Worm (Caenorhabditis elegans) whole organism, L1 larva: ENCODE measurements around the gene Y22D7AR.6.

ENCODE experiments used
- F16B12.6 ChIP-seq: fragments of 150-350 bp; optimal IDR thresholded peaks from 2 replicates; lab custom pipeline; 2014; ENCODE audit warnings: missing biosample characterization, missing genetic modification characterization
- aha-1 ChIP-seq: fragments of 150-350 bp; optimal IDR thresholded peaks from 2 replicates; lab custom pipeline; 2014; ENCODE audit warnings: missing biosample characterization, missing genetic modification characterization
- blmp-1 ChIP-seq: fragments of 150-350 bp; optimal IDR thresholded peaks from 2 replicates; lab custom pipeline; 2014; ENCODE audit warnings: missing biosample characterization, missing genetic modification characterization
- efl-1 ChIP-seq, 4 experiments: fragments of 150-350 bp; optimal IDR thresholded peaks in 3 of 4; peaks in 1 of 4; 1 replicate in 1 of 4; 2 replicates in 3 of 4; lab custom pipeline; 2014; ENCODE audit warnings: missing biosample characterization in 2 of 4, missing genetic modification characterization in 2 of 4, missing genetic modification reagents in 2 of 4
- egl-13 ChIP-seq: sonication (generic microtip); optimal IDR thresholded peaks from 2 replicates; lab custom pipeline; 2016; ENCODE audit warnings: missing genotype, missing genetic modification reagents, missing genetic modification characterization, missing compliant biosample characterization
- egl-27 ChIP-seq, 2 experiments: fragments of 150-350 bp in 1 of 2; sonication (generic microtip); optimal IDR thresholded peaks; 3 replicates each; lab custom pipeline; 2017 to 2018; ENCODE audit warnings: missing biosample characterization in 2 of 2, missing genetic modification characterization in 2 of 2, missing genetic modification reagents in 2 of 2
- fkh-4 ChIP-seq: sonication (generic microtip); optimal IDR thresholded peaks from 2 replicates; lab custom pipeline; 2016; ENCODE audit warnings: missing compliant biosample characterization, missing genetic modification characterization, borderline replicate concordance
- fkh-8 ChIP-seq: sonication (generic microtip); optimal IDR thresholded peaks from 2 replicates; lab custom pipeline; 2016; ENCODE audit warnings: mild to moderate bottlenecking, missing genetic modification characterization, missing compliant biosample characterization
- grh-1 ChIP-seq: fragments of 200-800 bp; sonication (Bioruptor generic); IDR thresholded peaks from 2 replicates; pipeline ENCODE4 v1.3.6; 2022; ENCODE audit warnings: missing genetic modification reagents, missing genetic modification characterization, missing compliant biosample characterization
- hlh-17 ChIP-seq: fragments of 200-800 bp; sonication (Bioruptor generic); optimal IDR thresholded peaks from 2 replicates; lab custom pipeline; 2018; ENCODE audit warnings: missing genetic modification characterization, mild to moderate bottlenecking, missing compliant biosample characterization, moderate library complexity, borderline replicate concordance
- hpl-2 ChIP-seq: fragments of 150-350 bp; optimal IDR thresholded peaks from 2 replicates; lab custom pipeline; 2014; ENCODE audit warnings: missing biosample characterization, missing genetic modification reagents, missing genetic modification characterization
- irx-1 ChIP-seq: sonication (generic microtip); optimal IDR thresholded peaks from 2 replicates; lab custom pipeline; 2016; ENCODE audit warnings: missing genetic modification characterization, missing compliant biosample characterization
- lin-13 ChIP-seq: fragments of 150-350 bp; optimal IDR thresholded peaks from 2 replicates; lab custom pipeline; 2014; ENCODE audit warnings: missing biosample characterization, missing genetic modification reagents, missing genetic modification characterization
- lin-14 ChIP-seq: fragments of 200-800 bp; sonication (Bioruptor generic); optimal IDR thresholded peaks from 2 replicates; lab custom pipeline; 2018; ENCODE audit warnings: mild to moderate bottlenecking, missing genetic modification characterization, moderate library complexity, missing compliant biosample characterization
- lin-15B ChIP-seq: fragments of 150-350 bp; sonication (generic microtip); optimal IDR thresholded peaks from 3 replicates; lab custom pipeline; 2014; ENCODE audit warnings: missing biosample characterization, missing genetic modification characterization
- lin-39 ChIP-seq: fragments of 150-350 bp; optimal IDR thresholded peaks from 2 replicates; lab custom pipeline; 2014; ENCODE audit warnings: missing biosample characterization, missing genetic modification reagents, missing genetic modification characterization
- lsy-2 ChIP-seq, 2 experiments: fragments of 150-350 bp; optimal IDR thresholded peaks; 2 replicates each; lab custom pipeline; 2014; ENCODE audit warnings: missing biosample characterization in 2 of 2, missing genetic modification characterization in 2 of 2
- mdl-1 ChIP-seq, 2 experiments: fragments of 150-350 bp; optimal IDR thresholded peaks; 2 replicates each; lab custom pipeline; 2014 to 2017; ENCODE audit warnings: missing biosample characterization in 2 of 2, missing genetic modification characterization in 2 of 2, inconsistent platforms in 1 of 2
- nhr-20 ChIP-seq: sonication (generic microtip); optimal IDR thresholded peaks from 2 replicates; lab custom pipeline; 2016; ENCODE audit warnings: mild to moderate bottlenecking, missing genetic modification characterization, missing compliant biosample characterization
- nhr-28 ChIP-seq: fragments of 150-350 bp; optimal IDR thresholded peaks from 2 replicates; lab custom pipeline; 2014; ENCODE audit warnings: missing biosample characterization, missing genetic modification characterization
- nhr-71 ChIP-seq: sonication (generic microtip); optimal IDR thresholded peaks from 2 replicates; lab custom pipeline; 2016; ENCODE audit warnings: mild to moderate bottlenecking, missing genetic modification characterization, moderate library complexity, missing compliant biosample characterization
- nhr-76 ChIP-seq: sonication (generic microtip); optimal IDR thresholded peaks from 2 replicates; lab custom pipeline; 2017; ENCODE audit warnings: missing biosample characterization, missing genetic modification characterization
- nhr-85 ChIP-seq: sonication (generic microtip); peaks from one replicate; lab custom pipeline; 2016; ENCODE audit warnings: missing genetic modification characterization, inconsistent platforms, missing compliant biosample characterization
- nhr-90 ChIP-seq: sonication (generic microtip); optimal IDR thresholded peaks from 2 replicates; lab custom pipeline; 2016; ENCODE audit warnings: mild to moderate bottlenecking, missing genetic modification characterization, missing compliant biosample characterization; ENCODE audit not compliant: poor library complexity
- pag-3 ChIP-seq: sonication (generic microtip); optimal IDR thresholded peaks from 2 replicates; lab custom pipeline; 2017; ENCODE audit warnings: missing genetic modification characterization, mild to moderate bottlenecking, missing compliant biosample characterization, antibody characterized with exemption, borderline replicate concordance; ENCODE audit not compliant: insufficient read depth
- pax-3 ChIP-seq: fragments of 200-800 bp; sonication (Bioruptor generic); optimal IDR thresholded peaks from 2 replicates; lab custom pipeline; 2018; ENCODE audit warnings: mild to moderate bottlenecking, missing genetic modification characterization, moderate library complexity, missing compliant biosample characterization
- rnt-1 ChIP-seq: sonication (generic microtip); optimal IDR thresholded peaks from 2 replicates; lab custom pipeline; 2016; ENCODE audit warnings: mild to moderate bottlenecking, missing genetic modification characterization, moderate library complexity, missing compliant biosample characterization
- skn-1 ChIP-seq: fragments of 150-350 bp; optimal IDR thresholded peaks from 2 replicates; lab custom pipeline; 2014; ENCODE audit warnings: missing biosample characterization, missing genetic modification characterization
- snpc-4 ChIP-seq: fragments of 150-350 bp; optimal IDR thresholded peaks from 2 replicates; lab custom pipeline; 2014; ENCODE audit warnings: missing biosample characterization, missing genetic modification characterization
- snu-23 ChIP-seq: sonication (generic microtip); optimal IDR thresholded peaks from 2 replicates; lab custom pipeline; 2016; ENCODE audit warnings: missing genetic modification characterization, missing compliant biosample characterization
- sox-4 ChIP-seq: sonication (generic microtip); optimal IDR thresholded peaks from 2 replicates; lab custom pipeline; 2016; ENCODE audit warnings: missing genetic modification characterization, missing compliant biosample characterization
- sptf-1 ChIP-seq: fragments of 150-350 bp; optimal IDR thresholded peaks from 2 replicates; lab custom pipeline; 2014; ENCODE audit warnings: missing biosample characterization, missing genetic modification characterization
- sup-37 ChIP-seq: fragments of 200-800 bp; sonication (Bioruptor generic); optimal IDR thresholded peaks from 2 replicates; lab custom pipeline; 2018; ENCODE audit warnings: mild to moderate bottlenecking, missing genetic modification characterization, missing compliant biosample characterization
- swsn-7 ChIP-seq: sonication (generic microtip); optimal IDR thresholded peaks from 2 replicates; lab custom pipeline; 2016; ENCODE audit warnings: missing genetic modification characterization, missing compliant biosample characterization
- tbx-2 ChIP-seq: sonication (generic microtip); optimal IDR thresholded peaks from 2 replicates; lab custom pipeline; 2016; ENCODE audit warnings: missing genetic modification characterization, missing compliant biosample characterization
- unc-30 ChIP-seq: sonication (generic microtip); optimal IDR thresholded peaks from 2 replicates; lab custom pipeline; 2017; ENCODE audit warnings: missing biosample characterization, missing genetic modification characterization
- unc-62 ChIP-seq: fragments of 150-350 bp; optimal IDR thresholded peaks from 2 replicates; lab custom pipeline; 2014; ENCODE audit warnings: missing biosample characterization, missing genetic modification reagents, missing genetic modification characterization
- unc-86 ChIP-seq: sonication (generic microtip); optimal IDR thresholded peaks from 2 replicates; lab custom pipeline; 2016; ENCODE audit warnings: missing genetic modification characterization, missing compliant biosample characterization
- zip-4 ChIP-seq: fragments of 200-800 bp; sonication (Bioruptor generic); optimal IDR thresholded peaks from 2 replicates; lab custom pipeline; 2018; ENCODE audit warnings: mild to moderate bottlenecking, missing genetic modification characterization, moderate library complexity, missing compliant biosample characterization
- ztf-11 ChIP-seq, 2 experiments: sonication (generic microtip); optimal IDR thresholded peaks; 2 replicates each; lab custom pipeline; 2016 to 2017; ENCODE audit warnings: missing genetic modification characterization in 2 of 2, missing biosample characterization in 1 of 2, missing compliant biosample characterization in 1 of 2

The Y22D7AR.6 gene

DNA sequence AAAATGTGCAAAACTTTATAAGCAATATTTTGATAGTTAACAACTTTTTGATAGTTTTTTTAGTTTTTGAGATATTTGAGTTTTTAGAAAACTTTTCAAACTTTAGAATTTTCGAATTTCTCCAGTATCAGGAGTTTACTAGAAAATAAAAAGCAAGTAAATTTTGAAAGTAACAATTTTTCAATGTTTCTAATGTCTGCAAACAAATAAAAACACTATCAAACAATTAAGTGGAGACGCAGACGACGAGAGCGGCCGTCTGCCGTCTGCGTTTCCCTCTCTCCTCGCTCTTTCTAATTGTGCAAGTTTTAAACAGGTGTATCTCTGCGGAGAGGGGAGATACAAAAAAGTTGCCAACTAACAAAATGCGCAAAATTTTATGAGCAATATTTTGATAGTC, 23.6 kb downstream of the Y22D7AR.6 start:
- TF ChIP-seq efl-1 (optimal IDR thresholded peaks at IDR 0.05; lab: Kevin White, UChicago): no peak
- peak in 1 of 2 experiments; percentile 52 for TF ChIP-seq efl-1 (GFP tag; optimal IDR thresholded peaks at IDR 0.05 in 1 of 2; lab: Kevin White, UChicago)
- no peak for TF ChIP-seq fkh-4 (tag; lab: Kevin White, UChicago)

DNA sequence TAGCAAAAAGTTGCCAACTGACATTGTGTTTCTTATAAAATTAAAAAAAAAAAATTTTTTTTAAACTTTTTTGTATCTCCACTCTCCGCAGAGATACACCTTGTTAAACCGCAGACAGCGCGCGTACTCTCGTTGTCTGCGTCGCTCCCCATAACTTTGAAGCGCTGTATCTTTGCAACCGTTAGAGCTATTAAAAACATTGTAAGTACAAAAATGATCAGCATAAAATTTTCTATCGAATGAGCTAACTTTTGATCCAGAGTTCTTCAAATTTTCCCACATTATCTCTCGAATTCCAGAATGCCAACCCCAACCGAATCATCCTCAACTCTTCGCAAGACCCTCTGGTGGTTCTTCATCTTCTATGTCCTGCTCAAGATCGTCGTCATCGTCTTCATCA, 24.3 kb downstream of the Y22D7AR.6 start, which contains the start of gene Y22D7AL.1:
TSS of gene Y22D7AL.1 (plus strand) at position 301 of the 400 bp plus-strand sequence.
- TF ChIP-seq nhr-28 (tag; lab: Kevin White, UChicago) (no peak), mdl-1 (tag; optimal IDR thresholded peaks at IDR 0.05; lab: Kevin White, UChicago) (no peak), snu-23 (GFP tag; lab: Kevin White, UChicago) (no peak), unc-30 (tag; lab: Kevin White, UChicago) (no peak), hlh-17 (GFP tag; lab: Kevin White, UChicago) (no peak), unc-86 (no peak), nhr-76 (tag; lab: Kevin White, UChicago) (no peak), pax-3 (tag; lab: Kevin White, UChicago) (no peak), skn-1 (tag; lab: Kevin White, UChicago) (no peak), nhr-71 (tag; lab: Kevin White, UChicago) (no peak), lin-39 (tag; lab: Kevin White, UChicago) (no peak)

DNA sequence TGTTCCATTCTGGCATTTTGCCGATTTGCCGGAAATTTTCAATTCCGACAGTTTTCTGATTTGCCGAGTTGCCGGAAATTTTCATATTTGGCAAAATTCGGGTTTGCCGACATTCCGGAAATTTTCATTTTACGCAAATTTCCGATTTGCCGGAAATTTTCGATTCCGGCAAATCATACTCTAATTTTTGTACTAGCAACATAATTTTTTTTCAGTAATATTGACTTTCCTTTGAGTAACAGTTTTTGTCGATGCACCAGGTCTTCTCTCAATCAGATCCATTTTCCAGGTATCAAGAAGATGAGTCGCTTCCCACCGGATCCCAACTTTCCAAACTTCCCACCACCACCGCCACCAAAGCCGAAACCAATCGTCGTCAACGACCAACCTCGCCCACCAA, 35.4 kb downstream of the Y22D7AR.6 start, which contains the start of gene Y22D7AL.3:
TSS of gene Y22D7AL.3 (plus strand) at position 301 of the 400 bp plus-strand sequence.
- no peak for TF ChIP-seq lin-39 (tag; lab: Kevin White, UChicago)
- TF ChIP-seq lin-15B (tag; lab: Kevin White, UChicago): no peak
- TF ChIP-seq irx-1 (tag; lab: Kevin White, UChicago): no peak
- no peak for TF ChIP-seq egl-13 (tag; lab: Kevin White, UChicago)
- no peak for TF ChIP-seq hlh-17 (GFP tag; lab: Kevin White, UChicago)
- TF ChIP-seq sptf-1: no peak
- TF ChIP-seq efl-1 (optimal IDR thresholded peaks at IDR 0.05; lab: Kevin White, UChicago): no peak
- TF ChIP-seq efl-1 (GFP tag; optimal IDR thresholded peaks at IDR 0.05 in 1 of 2; lab: Kevin White, UChicago): peak in 1 of 2 experiments; percentile 35
- no peak for TF ChIP-seq sup-37 (GFP tag; lab: Kevin White, UChicago)
- no peak for TF ChIP-seq fkh-8 (tag; lab: Kevin White, UChicago)
- no peak for TF ChIP-seq lin-14
- TF ChIP-seq pag-3 (tag; lab: Kevin White, UChicago): no peak
- no peak for TF ChIP-seq egl-27 (tag; optimal IDR thresholded peaks at IDR 0.05; lab: Kevin White, UChicago)
- no peak for TF ChIP-seq nhr-90 (tag; lab: Kevin White, UChicago)
- peak; percentile 14 for TF ChIP-seq nhr-85
- no peak for TF ChIP-seq nhr-71 (tag; lab: Kevin White, UChicago)

DNA sequence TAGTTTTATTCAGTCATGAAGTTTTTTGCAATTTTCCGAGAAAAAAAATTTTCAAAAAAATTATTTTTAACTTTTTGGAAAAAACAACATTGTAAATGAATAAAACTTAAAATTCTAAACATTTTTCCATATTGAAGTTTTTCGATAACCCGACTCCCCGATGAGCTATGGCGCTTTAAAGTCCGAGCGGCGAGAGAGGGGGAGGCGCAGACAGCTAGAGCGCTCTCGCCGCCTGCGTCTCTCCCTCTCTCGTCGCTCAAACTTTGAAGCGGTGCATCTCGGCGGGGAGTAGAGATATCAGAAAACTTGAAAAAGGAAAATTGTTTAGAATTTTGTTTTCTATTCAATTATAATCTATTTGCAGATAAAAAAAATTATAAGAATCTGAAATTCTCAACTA, 38.2 kb downstream of the Y22D7AR.6 start:
- no peak for TF ChIP-seq hpl-2 (GFP tag; lab: Kevin White, UChicago)
- no peak for TF ChIP-seq ztf-11 (tag; optimal IDR thresholded peaks at IDR 0.05; lab: Kevin White, UChicago)
- TF ChIP-seq unc-86: no peak
- no peak for TF ChIP-seq zip-4
- TF ChIP-seq rnt-1 (tag; lab: Kevin White, UChicago): no peak
- TF ChIP-seq nhr-20 (tag; lab: Kevin White, UChicago): no peak
- no peak for TF ChIP-seq lin-13
- no peak for TF ChIP-seq grh-1 (GFP tag; lab: Robert Waterston, UW)
- no peak for TF ChIP-seq snpc-4 (tag; lab: Kevin White, UChicago)
- no peak for TF ChIP-seq pax-3 (tag; lab: Kevin White, UChicago)
- TF ChIP-seq blmp-1 (tag; lab: Kevin White, UChicago): no peak
- TF ChIP-seq lsy-2 (tag; optimal IDR thresholded peaks at IDR 0.05; lab: Kevin White, UChicago): no peak
- TF ChIP-seq unc-62: no peak
- no peak for TF ChIP-seq tbx-2 (tag; lab: Kevin White, UChicago)
- no peak for TF ChIP-seq F16B12.6
- TF ChIP-seq swsn-7: no peak
- TF ChIP-seq nhr-28 (tag; lab: Kevin White, UChicago): no peak
- TF ChIP-seq sox-4 (tag; lab: Kevin White, UChicago): no peak
- TF ChIP-seq aha-1 (tag; lab: Kevin White, UChicago): no peak
